Worm (Caenorhabditis elegans) whole organism, L2 larva: ENCODE results near the gene Y38A10A.2.

ENCODE experiments used
- ama-1 ChIP-seq: fragments of 150-350 bp; optimal IDR thresholded peaks from 2 replicates; lab custom pipeline; 2018; ENCODE audit warnings: inconsistent platforms
- ceh-16 ChIP-seq: fragments of 150-350 bp; optimal IDR thresholded peaks from 2 replicates; lab custom pipeline; 2014; ENCODE audit warnings: missing biosample characterization, missing genetic modification characterization
- nhr-237 ChIP-seq: fragments of 150-350 bp; optimal IDR thresholded peaks from 2 replicates; lab custom pipeline; 2014; ENCODE audit warnings: missing biosample characterization, missing genetic modification characterization
- unc-62 ChIP-seq: fragments of 150-350 bp; optimal IDR thresholded peaks from 2 replicates; lab custom pipeline; 2014; ENCODE audit warnings: missing biosample characterization, missing genetic modification reagents, missing genetic modification characterization
- ztf-4 ChIP-seq: fragments of 150-350 bp; optimal IDR thresholded peaks from 2 replicates; lab custom pipeline; 2014; ENCODE audit warnings: missing biosample characterization, missing genetic modification characterization

- no peak for TF ChIP-seq unc-62 (GFP tag; lab: Kevin White, UChicago)
- TF ChIP-seq nhr-237 (tag; lab: Kevin White, UChicago) = no peak
- TF ChIP-seq ama-1 = no peak
- no peak for TF ChIP-seq ceh-16 (tag; lab: Kevin White, UChicago)
- no peak for TF ChIP-seq ztf-4 (tag; lab: Kevin White, UChicago)
These were observed 21.9 kb downstream of the Y38A10A.2 start, which contains the start of gene R01B10.2 for ce11 chrV:6041375-6041774.
